Fruit fly (Drosophila melanogaster) whole organism, prepupa: ENCODE results near the gene Sys1.
A peak's percentile ranks its signal among the peaks of the same experiment; 100 is the strongest.

ENCODE experiments used
- CG16779 ChIP-seq: fragments of 200-800 bp; sonication (Bioruptor generic); optimal IDR thresholded peaks from 3 replicates; lab custom pipeline; 2017; ENCODE audit warnings: missing biosample characterization, mild to moderate bottlenecking, missing genetic modification characterization
- CG34406 ChIP-seq: fragments of 200-800 bp; sonication (Bioruptor generic); optimal IDR thresholded peaks from 3 replicates; lab custom pipeline; 2016; ENCODE audit warnings: missing biosample characterization, missing genetic modification characterization
- CG8632 ChIP-seq: fragments of 200-800 bp; sonication (Bioruptor generic); optimal IDR thresholded peaks from 3 replicates; lab custom pipeline; 2016; ENCODE audit warnings: missing biosample characterization, missing genetic modification characterization
- CG9139 ChIP-seq: fragments of 200-800 bp; sonication (Bioruptor generic); optimal IDR thresholded peaks from 3 replicates; lab custom pipeline; 2017; ENCODE audit warnings: missing biosample characterization, mild to moderate bottlenecking, missing genetic modification characterization
- Eip78C ChIP-seq: fragments of 200-800 bp; sonication (Bioruptor generic); peaks from one replicate; lab custom pipeline; 2016; ENCODE audit warnings: missing biosample characterization, missing genetic modification characterization
- Hr39 ChIP-seq: fragments of 200-800 bp; sonication (Bioruptor generic); optimal IDR thresholded peaks from 2 replicates; lab custom pipeline; 2016; ENCODE audit warnings: missing biosample characterization, missing genetic modification characterization
- OdsH ChIP-seq: fragments of 200-800 bp; sonication (Bioruptor generic); optimal IDR thresholded peaks from 3 replicates; lab custom pipeline; 2016; ENCODE audit warnings: missing biosample characterization, missing genetic modification characterization
- Sox102F ChIP-seq: fragments of 200-800 bp; sonication (Bioruptor generic); optimal IDR thresholded peaks from 2 replicates; lab custom pipeline; 2016; ENCODE audit warnings: missing biosample characterization, mild to moderate bottlenecking, missing genetic modification characterization
- dac ChIP-seq: fragments of 200-800 bp; sonication (Bioruptor generic); optimal IDR thresholded peaks from 2 replicates; lab custom pipeline; 2017; ENCODE audit warnings: missing biosample characterization, mild to moderate bottlenecking, missing genetic modification characterization
- lz ChIP-seq: fragments of 200-800 bp; sonication (Bioruptor generic); optimal IDR thresholded peaks from 3 replicates; lab custom pipeline; 2016; ENCODE audit warnings: missing biosample characterization, missing genetic modification characterization
- net ChIP-seq: fragments of 200-800 bp; sonication (Bioruptor generic); optimal IDR thresholded peaks from 3 replicates; lab custom pipeline; 2016; ENCODE audit warnings: missing biosample characterization, missing genetic modification characterization

DNA sequence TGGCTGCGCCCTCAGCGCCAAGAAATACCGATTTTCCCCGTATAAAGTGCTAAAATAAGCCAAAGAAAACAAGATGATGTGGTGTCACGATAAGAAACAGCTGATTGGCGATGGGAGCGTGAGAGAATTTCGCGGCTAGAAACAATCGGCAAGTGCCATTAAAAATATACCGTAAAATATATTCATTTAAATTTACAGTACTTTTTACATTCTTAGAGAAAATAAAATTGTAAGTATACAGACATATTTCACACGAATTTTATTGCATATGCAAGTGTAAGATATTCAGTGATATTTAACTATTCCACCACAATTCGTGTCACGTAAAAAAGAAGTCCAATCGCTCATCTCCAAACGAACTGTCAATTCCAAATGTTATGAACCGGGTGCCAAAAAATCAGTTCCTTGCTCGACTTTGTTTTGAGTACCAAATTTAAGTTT lies 24.0 kb downstream of the Sys1 start, which contains the start of the genes Unc50, CG11755 and CG8043:
- TF ChIP-seq Eip78C (GFP tag; lab: Kevin White, UChicago) = no peak
- TF ChIP-seq dac (GFP tag; lab: Kevin White, UChicago) = peak; percentile 40
- no peak for TF ChIP-seq CG16779
- peak; percentile 83 for TF ChIP-seq lz (GFP tag; lab: Kevin White, UChicago)
- TF ChIP-seq net (GFP tag; lab: Kevin White, UChicago) = no peak
- TF ChIP-seq Sox102F = peak; percentile 80
- peak; percentile 81 for TF ChIP-seq OdsH (GFP tag; lab: Kevin White, UChicago)
- TF ChIP-seq CG9139 (GFP tag; lab: Kevin White, UChicago) = peak; percentile 25
- peak; percentile 79 for TF ChIP-seq Hr39 (GFP tag; lab: Kevin White, UChicago)
- peak; percentile 56 for TF ChIP-seq CG34406
- TF ChIP-seq CG8632 = peak; percentile 44
